Fruit fly (Drosophila melanogaster) whole organism: ENCODE results near the gene Gcat.

Experiments
- CG8478 ChIP-seq: fragments of >200 bp; optimal IDR thresholded peaks from 2 replicates; lab custom pipeline; 2018; ENCODE audit warnings: inconsistent platforms
- Dll ChIP-seq: fragments of >200 bp; optimal IDR thresholded peaks from 2 replicates; lab custom pipeline; 2017
- EcR ChIP-seq, 2 experiments: fragments of >200 bp; optimal IDR thresholded peaks; 2 replicates each; lab custom pipeline; 2017; ENCODE audit warnings: missing biosample characterization in 2 of 2, missing genetic modification characterization in 2 of 2, missing genetic modification reagents in 2 of 2
- pan ChIP-seq: fragments of >200 bp; optimal IDR thresholded peaks from 2 replicates; lab custom pipeline; 2017
- psq ChIP-seq: fragments of >200 bp; optimal IDR thresholded peaks from 2 replicates; lab custom pipeline; 2017
- usp ChIP-seq: fragments of >200 bp; optimal IDR thresholded peaks from 2 replicates; lab custom pipeline; 2017; ENCODE audit warnings: missing biosample characterization, missing genetic modification characterization, mixed read lengths

Gene Gcat

DNA sequence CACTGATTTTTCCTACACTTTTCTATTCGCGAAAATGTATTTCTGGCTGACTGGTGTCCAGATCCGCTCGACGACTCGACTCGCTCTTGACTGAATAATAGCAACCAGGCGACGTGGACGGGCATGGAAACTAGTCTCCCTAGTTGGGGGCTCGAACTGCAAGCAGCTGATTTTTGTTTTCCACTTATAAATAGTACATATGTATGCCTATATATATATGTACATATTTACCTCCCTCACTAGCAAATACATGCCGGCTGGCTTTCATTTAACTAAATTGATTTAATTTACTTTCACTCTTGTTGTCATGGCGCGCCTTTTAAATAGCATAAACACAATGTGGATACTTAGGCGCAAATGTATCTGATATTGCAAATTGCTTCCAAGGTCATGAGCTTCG, at the start of gene Gcat:
TSS of gene Gcat (minus strand) at position 101 of the 400 bp plus-strand sequence.
- TF ChIP-seq psq (lab: Kevin White, UChicago) = no peak
- no peak for TF ChIP-seq pan
- TF ChIP-seq usp (GFP tag; lab: Kevin White, UChicago) = no peak
- TF ChIP-seq CG8478 = no peak
- no peak for TF ChIP-seq EcR (GFP tag; optimal IDR thresholded peaks at IDR 0.05; lab: Kevin White, UChicago)
- no peak for TF ChIP-seq Dll (lab: Kevin White, UChicago)

DNA sequence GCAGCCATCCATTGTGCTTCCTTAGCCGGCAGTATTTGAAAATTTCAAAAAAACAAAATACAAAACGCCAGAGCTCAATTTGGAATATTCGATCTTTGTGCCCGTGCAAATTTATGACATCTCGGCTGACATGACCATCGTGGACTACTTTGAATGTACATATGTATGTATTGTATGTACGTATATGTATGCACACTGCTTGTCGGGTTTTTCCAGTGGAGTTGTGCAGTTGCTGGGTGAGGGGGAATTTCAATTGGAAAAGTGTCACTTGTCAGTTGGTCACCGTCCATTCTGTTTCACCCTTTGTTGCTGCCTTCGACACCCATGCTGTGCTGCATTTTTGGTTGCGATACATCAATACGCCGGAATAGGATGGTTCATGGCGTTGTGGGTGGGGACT, 47.0 kb upstream of the Gcat start, which contains the start of gene CG12521:
TSS of gene CG12521 (minus strand) at position 101 of the 400 bp plus-strand sequence.
- no peak for TF ChIP-seq psq (lab: Kevin White, UChicago)

DNA sequence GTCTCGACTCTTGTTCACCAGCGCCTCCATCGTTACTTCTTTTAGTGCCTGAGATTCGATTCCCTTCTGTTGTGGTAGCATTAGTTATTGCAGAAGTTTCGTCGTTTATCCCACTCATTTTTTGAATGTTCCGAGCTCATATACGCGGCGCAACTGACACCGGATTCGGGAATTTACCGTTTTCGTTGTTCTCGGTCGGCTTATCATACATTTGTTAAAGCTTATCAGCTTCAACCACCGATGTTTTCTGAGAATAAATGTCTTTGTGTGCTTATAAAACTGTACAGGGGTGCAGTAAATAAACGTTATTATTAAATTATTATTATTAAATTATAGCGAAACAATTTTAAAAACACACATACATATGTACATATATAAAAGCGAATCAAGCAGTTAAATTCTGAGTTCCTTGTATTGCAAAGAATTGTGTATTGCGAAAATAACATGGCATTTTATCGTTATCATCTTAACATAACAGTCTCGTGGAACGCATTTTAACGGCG, 36.0 kb upstream of the Gcat start, which contains the start of gene CG43064:
TSS of gene CG43064 (minus strand) at position 147 of the 503 bp plus-strand sequence.
- TF ChIP-seq CG8478 (no peak), EcR (GFP tag; optimal IDR thresholded peaks at IDR 0.05; lab: Kevin White, UChicago) (no peak), Dll (lab: Kevin White, UChicago) (no peak), psq (lab: Kevin White, UChicago) (no peak), usp (GFP tag; lab: Kevin White, UChicago) (no peak), pan (no peak)

DNA sequence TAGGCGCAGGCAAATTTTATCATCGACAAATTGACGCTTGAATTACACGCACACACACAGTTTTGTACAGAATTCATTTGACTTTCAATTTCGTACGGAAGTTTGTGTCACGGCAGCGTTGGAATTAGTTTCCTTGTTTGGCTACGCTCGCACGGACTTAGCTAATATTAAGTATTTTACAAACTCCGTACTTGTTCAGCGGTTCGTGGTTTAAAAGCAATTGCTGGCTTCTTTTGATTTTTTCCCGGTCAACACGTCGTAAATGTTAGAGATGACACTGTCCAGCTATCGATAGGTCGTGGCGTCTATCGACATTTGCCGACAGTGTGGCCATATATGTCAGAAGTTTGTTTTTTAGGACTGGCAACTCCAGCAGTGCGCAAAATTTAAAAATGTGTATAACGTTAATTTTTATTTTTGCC, 32.6 kb upstream of the Gcat start, which contains the start of gene CycA:
TSS of gene CycA (minus strand) at position 283 of the 422 bp plus-strand sequence.
- TF ChIP-seq psq (lab: Kevin White, UChicago) (no peak), CG8478 (no peak), pan (no peak), Dll (lab: Kevin White, UChicago) (no peak), EcR (GFP tag; optimal IDR thresholded peaks at IDR 0.05; lab: Kevin White, UChicago) (no peak), usp (GFP tag; lab: Kevin White, UChicago) (no peak)

DNA sequence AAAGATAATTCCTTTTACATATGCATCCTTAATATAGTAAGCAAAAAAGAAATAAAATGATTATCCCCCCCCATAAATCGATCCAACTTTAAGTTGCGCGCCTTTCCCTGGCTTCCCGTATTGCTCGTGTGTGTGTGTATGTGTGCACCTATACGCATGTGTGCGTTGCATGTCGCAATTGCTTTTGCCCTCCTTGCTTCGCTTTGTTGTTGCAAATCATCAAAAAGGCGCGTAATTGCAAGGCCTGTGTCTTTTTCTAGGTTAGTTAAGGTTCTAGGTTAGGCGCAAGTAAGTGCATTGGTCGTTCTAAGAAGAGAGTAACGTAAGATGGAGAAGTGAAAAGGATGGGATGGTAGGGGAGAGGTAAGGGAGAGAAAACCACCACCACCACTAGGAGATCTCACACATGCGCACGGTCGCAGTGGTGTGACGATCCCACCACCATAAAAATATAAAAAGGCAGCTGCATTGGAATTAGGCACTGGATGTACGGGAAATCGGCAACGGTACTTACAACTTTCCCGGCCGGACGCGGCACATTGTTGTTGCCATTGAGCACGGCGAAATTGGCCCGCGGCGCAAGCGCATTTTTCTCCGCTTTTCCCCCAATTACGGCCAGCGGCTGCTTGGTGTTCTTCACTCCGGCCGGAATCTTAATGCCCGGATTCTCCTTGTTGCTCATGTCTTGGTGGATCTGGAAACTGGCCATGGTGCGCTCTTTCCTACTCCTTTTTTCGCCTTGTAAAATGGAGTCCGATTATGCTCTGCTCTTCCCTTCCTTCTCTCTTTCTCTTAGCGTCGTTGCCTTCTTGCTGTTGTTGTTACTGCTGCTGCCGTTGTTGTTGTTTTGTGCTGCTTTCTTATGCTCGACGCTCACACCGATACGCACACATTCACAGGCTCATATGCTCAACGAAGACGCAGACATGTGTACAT, 32.0 kb upstream of the Gcat start:
- TF ChIP-seq Dll (lab: Kevin White, UChicago) (no peak), pan (no peak), usp (GFP tag; lab: Kevin White, UChicago) (no peak), psq (lab: Kevin White, UChicago) (no peak), EcR (GFP tag; optimal IDR thresholded peaks at IDR 0.05; lab: Kevin White, UChicago) (no peak), CG8478 (no peak)

DNA sequence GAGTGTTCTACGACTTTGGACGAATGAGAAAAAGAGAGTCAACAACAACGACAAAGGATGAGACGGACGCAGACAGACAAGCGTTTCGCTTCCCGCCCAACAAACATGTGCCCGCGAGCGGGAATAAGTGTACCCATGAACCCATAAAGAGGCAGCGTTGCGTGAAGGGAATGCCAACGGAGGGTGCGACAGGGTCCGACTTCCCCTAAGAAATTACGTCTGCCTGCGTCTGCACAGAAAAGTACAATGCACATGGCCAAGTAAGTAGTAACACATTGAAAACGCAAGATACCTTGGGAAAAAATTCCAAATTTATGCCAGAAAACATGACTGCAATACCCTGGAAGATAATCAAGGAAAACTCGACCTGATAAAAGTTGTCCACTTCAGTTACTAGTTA, 30.5 kb upstream of the Gcat start:
- no peak for TF ChIP-seq EcR (GFP tag; optimal IDR thresholded peaks at IDR 0.05; lab: Kevin White, UChicago)
- TF ChIP-seq psq (lab: Kevin White, UChicago) = no peak
- TF ChIP-seq CG8478 = no peak
- TF ChIP-seq Dll (lab: Kevin White, UChicago) = no peak
- no peak for TF ChIP-seq pan
- TF ChIP-seq usp (GFP tag; lab: Kevin White, UChicago) = no peak

DNA sequence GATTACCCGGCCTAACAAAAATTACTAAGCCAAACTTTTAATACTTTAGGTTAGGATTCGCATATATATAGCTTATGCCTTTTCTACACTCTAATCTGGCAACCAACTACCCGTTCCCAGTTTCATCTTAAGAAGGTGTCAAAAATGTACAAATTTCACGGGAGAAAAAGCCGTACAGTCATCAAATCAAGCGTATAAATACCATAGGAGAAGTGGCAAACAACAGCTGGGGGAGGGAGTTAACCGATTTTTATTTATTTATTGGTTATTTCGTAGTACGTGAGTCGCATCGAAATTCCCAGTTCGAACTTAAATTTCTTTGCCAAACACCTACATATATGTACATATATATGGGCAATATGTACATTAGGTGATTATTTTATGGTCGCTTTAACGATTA, 28.1 kb upstream of the Gcat start, which contains the start of gene CG7264:
TSS of gene CG7264 (plus strand) at position 301 of the 400 bp plus-strand sequence.
- no peak for TF ChIP-seq usp (GFP tag; lab: Kevin White, UChicago)
- TF ChIP-seq EcR (GFP tag; optimal IDR thresholded peaks at IDR 0.05; lab: Kevin White, UChicago) = no peak

DNA sequence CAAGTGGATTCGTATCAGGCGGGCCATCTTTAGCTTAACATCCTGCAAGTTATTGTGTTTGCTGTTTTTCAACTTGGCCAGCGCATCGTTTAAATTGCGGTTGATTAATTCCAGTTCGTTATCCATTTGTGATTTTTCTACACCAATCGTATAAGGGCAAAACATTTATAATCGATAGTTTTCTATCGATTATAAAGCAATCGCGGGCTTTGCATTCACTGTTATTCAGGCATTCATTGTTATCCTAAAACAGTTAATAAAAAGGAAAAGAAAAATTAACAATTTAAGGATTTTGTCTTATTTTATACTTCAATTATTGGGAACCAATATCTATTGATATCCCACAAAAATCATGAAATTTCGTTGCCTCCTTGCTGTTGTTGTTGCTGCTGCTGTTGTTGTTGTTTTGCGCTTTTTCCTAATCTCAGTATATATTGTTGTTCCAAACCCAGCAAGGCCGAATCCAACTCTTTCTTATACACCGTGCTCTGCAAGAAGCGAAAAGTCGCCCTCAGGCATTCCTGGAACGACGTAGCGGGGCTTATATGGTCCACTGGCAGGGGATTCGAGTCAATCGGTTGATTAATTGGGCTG, 25.0 kb upstream of the Gcat start, which contains the start of gene CG32095:
TSS of gene CG32095 (minus strand) at position 173 of the 594 bp plus-strand sequence.
- TF ChIP-seq psq (lab: Kevin White, UChicago) (no peak), pan (no peak), Dll (lab: Kevin White, UChicago) (no peak), CG8478 (no peak), usp (GFP tag; lab: Kevin White, UChicago) (no peak), EcR (GFP tag; optimal IDR thresholded peaks at IDR 0.05; lab: Kevin White, UChicago) (no peak)

DNA sequence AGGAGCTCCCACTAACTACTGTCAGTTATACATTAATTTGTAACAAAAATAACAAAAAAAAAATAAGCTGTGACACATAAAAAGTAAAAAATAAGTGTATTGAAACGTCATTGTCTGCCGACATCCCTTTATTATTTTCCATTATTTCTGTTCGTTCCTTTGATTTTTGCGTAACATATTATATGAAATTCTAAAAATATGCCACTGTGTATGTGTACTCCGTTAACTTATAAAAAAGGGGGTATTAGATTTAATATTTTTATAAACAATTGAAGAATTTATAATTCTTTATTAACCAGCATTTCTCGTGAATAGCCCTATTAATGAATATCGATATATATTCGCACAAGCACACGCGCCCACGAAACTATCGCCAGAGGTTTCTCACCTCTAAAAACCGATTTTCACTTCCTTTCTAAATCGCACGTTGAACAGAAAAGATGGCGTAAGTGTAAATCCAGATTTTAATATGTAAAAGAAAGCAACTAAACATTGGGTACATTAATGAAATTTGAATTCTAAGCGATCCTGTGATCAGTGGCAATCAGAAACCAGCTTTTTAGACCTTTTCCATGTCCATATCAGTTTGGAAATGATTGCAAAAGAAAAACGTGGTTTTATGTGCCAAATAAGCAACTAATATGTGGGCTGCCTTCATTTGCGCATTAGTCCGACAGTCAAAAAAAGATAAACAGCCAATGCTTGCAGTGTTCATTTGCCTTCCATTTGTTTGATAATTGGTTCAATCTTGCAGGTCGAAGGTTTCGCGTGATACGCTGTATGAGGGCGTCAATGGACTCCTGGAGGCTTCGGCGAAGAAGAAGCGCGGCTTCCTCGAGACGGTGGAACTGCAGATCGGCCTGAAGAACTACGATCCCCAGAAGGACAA, 22.0 kb upstream of the Gcat start, which contains the start of gene RpL10Ab:
TSS of gene RpL10Ab (plus strand) at position 406 of the 889 bp plus-strand sequence.
- TF ChIP-seq CG8478 (no peak), usp (GFP tag; lab: Kevin White, UChicago) (no peak), EcR (GFP tag; optimal IDR thresholded peaks at IDR 0.05; lab: Kevin White, UChicago) (no peak), psq (lab: Kevin White, UChicago) (no peak), pan (no peak), Dll (lab: Kevin White, UChicago) (no peak)

DNA sequence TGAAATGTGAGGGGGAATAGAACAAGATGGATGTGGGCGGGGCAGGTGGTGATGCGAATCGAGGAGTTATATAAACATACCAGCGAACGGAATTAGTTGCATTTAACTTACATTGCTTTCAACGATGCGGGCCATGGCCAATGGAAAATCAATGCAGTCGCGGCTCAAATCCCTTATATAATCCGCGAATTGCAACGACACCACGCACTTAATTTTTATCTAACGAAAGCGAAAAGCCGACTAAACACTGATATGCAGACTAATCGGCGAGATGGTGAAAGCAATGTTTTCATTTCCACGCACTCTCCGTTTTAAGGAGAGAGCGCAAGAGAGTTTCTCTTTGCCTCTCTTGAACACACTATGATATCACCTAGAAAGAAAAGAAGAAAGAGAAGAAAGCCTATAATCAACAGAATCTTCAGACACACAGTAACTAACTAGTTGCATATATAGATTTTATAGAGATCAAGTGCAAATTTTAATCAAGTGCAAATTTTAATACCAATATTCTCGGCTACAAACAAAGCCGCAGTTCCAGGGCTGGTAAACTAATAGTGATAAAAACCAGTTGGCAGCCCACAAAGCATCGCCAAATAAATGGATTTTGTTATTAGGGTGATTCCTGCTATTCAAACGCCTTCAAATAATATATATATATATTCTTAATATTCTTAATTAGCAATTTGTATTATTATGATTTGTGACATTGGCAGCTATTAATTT, 21.2 kb upstream of the Gcat start, which contains the start of the genes CG11597 and CG5946:
TSS of gene CG11597 (minus strand) at position 553 of the 723 bp plus-strand sequence.
TSS of gene CG5946 (minus strand) at position 553 of the 723 bp plus-strand sequence.
- TF ChIP-seq pan = no peak
